Fruit fly (Drosophila melanogaster) whole organism, adult: ENCODE results near the gene CG7402.
A peak's percentile ranks its signal among the peaks of the same experiment; 100 is the strongest.

Experiments used
- CG11617 ChIP-seq: fragments of 200-800 bp; sonication (Bioruptor generic); optimal IDR thresholded peaks from 2 replicates; lab custom pipeline; 2017; ENCODE audit warnings: mild to moderate bottlenecking, missing biosample characterization, missing genetic modification reagents, missing genetic modification characterization
- CG12768 ChIP-seq: fragments of 200-800 bp; sonication (Bioruptor generic); optimal IDR thresholded peaks from 2 replicates; lab custom pipeline; 2017; ENCODE audit warnings: missing biosample characterization, missing genetic modification characterization, mild to moderate bottlenecking, moderate library complexity, missing genetic modification reagents
- CG14711 ChIP-seq: fragments of 200-800 bp; sonication (Bioruptor generic); optimal IDR thresholded peaks from 2 replicates; lab custom pipeline; 2018; ENCODE audit warnings: missing biosample characterization, mild to moderate bottlenecking, missing genetic modification characterization, moderate library complexity
- CG1620 ChIP-seq: fragments of 200-800 bp; sonication (Bioruptor generic); optimal IDR thresholded peaks from 2 replicates; lab custom pipeline; 2016; ENCODE audit warnings: missing biosample characterization, missing genetic modification characterization
- CG33017 ChIP-seq: fragments of 200-800 bp; sonication (Bioruptor generic); optimal IDR thresholded peaks from 2 replicates; lab custom pipeline; 2018; ENCODE audit warnings: missing biosample characterization, mild to moderate bottlenecking, missing genetic modification characterization, moderate library complexity
- CG5204 ChIP-seq: fragments of 200-800 bp; sonication (Bioruptor generic); optimal IDR thresholded peaks from 2 replicates; lab custom pipeline; 2016; ENCODE audit warnings: missing biosample characterization, missing genetic modification characterization
- CG7045 ChIP-seq: fragments of 200-800 bp; sonication (Bioruptor generic); optimal IDR thresholded peaks from 2 replicates; lab custom pipeline; 2017; ENCODE audit warnings: missing biosample characterization, mild to moderate bottlenecking, missing genetic modification characterization
- CG7101 ChIP-seq: fragments of 200-800 bp; sonication (Bioruptor generic); optimal IDR thresholded peaks from 2 replicates; lab custom pipeline; 2018; ENCODE audit warnings: missing biosample characterization, mild to moderate bottlenecking, missing genetic modification characterization, moderate library complexity
- Clk ChIP-seq: fragments of 200-800 bp; sonication (Bioruptor generic); optimal IDR thresholded peaks from 2 replicates; lab custom pipeline; 2017; ENCODE audit warnings: missing biosample characterization, missing genetic modification characterization
- Crg-1 ChIP-seq: fragments of 200-800 bp; sonication (Bioruptor generic); optimal IDR thresholded peaks from 2 replicates; lab custom pipeline; 2016; ENCODE audit warnings: missing biosample characterization, missing genetic modification characterization
- Hr96 ChIP-seq: fragments of 200-800 bp; sonication (Bioruptor generic); optimal IDR thresholded peaks from 2 replicates; lab custom pipeline; 2016; ENCODE audit warnings: missing biosample characterization, missing genetic modification characterization
- Mnt ChIP-seq: fragments of 200-800 bp; sonication (Bioruptor generic); optimal IDR thresholded peaks from 2 replicates; lab custom pipeline; 2016; ENCODE audit warnings: missing biosample characterization, mild to moderate bottlenecking, missing genetic modification characterization
- bab1 ChIP-seq: fragments of 200-800 bp; sonication (Bioruptor generic); optimal IDR thresholded peaks from 3 replicates; lab custom pipeline; 2019; ENCODE audit warnings: missing biosample characterization, mild to moderate bottlenecking, missing genetic modification characterization, moderate library complexity
- cic ChIP-seq: fragments of 200-800 bp; sonication (Bioruptor generic); optimal IDR thresholded peaks from 2 replicates; lab custom pipeline; 2017; ENCODE audit warnings: missing biosample characterization, mild to moderate bottlenecking, missing genetic modification characterization, moderate library complexity
- cnc ChIP-seq, 2 experiments: fragments of >200 bp; optimal IDR thresholded peaks; 2 replicates each; lab custom pipeline; 2017
- kay ChIP-seq: fragments of 200-800 bp; sonication (Bioruptor generic); peaks from one replicate; lab custom pipeline; 2016; ENCODE audit warnings: missing biosample characterization, missing genetic modification characterization, borderline replicate concordance
- ovo ChIP-seq: fragments of 200-800 bp; sonication (Bioruptor generic); optimal IDR thresholded peaks from 2 replicates; lab custom pipeline; 2016; ENCODE audit warnings: missing biosample characterization, missing genetic modification characterization
- pad ChIP-seq: fragments of 200-800 bp; sonication (Bioruptor generic); optimal IDR thresholded peaks from 3 replicates; lab custom pipeline; 2017; ENCODE audit warnings: missing biosample characterization, missing genetic modification characterization, mild to moderate bottlenecking, moderate library complexity, missing genetic modification reagents
- tj ChIP-seq: fragments of 200-800 bp; sonication (Bioruptor generic); optimal IDR thresholded peaks from 3 replicates; lab custom pipeline; 2017; ENCODE audit warnings: missing biosample characterization, mild to moderate bottlenecking, missing genetic modification characterization, moderate library complexity
- toe ChIP-seq: fragments of 200-800 bp; sonication (Bioruptor generic); optimal IDR thresholded peaks from 2 replicates; lab custom pipeline; 2016; ENCODE audit warnings: missing biosample characterization, missing genetic modification characterization

CG7402 gene

DNA sequence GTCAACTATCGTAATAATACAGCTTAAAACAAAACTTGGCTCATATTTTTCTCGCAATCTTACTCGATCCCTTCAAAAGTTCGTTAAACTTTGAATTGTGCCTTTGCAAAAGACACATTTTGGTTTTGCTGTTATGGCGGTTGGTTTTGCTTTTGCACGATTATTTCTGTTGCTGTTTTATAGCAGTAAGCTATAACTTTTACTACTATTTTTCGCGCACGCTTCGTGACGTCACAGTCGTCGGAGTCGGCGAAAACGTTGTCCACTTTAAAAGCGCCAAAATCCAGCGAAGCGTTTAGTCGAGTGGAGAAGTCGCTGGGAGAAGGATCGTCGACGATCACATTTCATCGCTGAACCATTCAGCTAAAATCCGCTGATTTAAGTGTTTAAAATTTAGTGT is at the start of gene CG7402:
Gene CG7402, plus strand, starts transcription at position 313 of the 400 bp plus-strand sequence.
- TF ChIP-seq cic (GFP tag; lab: Kevin White, UChicago) (no peak), CG14711 (no peak), CG7101 (tag; lab: Kevin White, UChicago) (no peak), CG33017 (tag; lab: Kevin White, UChicago) (no peak), CG1620 (GFP tag; lab: Kevin White, UChicago) (no peak)

DNA sequence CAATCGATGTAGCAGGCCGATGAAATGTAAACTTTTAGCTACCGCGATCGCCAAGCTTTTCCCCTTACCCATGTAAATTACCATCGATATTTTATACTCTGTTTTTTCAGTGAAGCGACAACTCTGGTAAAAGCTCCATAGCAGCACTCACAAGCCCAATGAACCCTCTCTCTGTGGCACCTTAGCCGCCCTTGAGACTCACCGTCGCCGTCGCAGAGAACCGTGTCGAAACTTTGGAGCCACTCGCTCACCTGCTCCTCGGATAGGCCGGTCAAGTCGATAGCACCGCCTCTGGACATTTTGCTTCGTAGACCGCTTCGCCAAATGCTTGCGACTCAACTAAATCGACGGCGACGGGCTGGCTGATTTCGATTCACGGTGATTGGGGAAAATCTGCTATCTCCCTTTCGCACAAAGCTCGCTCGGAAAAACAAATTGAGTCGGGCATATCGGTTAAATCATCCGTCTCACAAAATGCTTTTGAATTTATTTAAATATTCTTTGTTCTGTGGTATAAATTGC is 46.4 kb upstream of the CG7402 start, which contains the start of gene CG5577:
Gene CG5577, minus strand, starts transcription at position 343 of the 522 bp plus-strand sequence.
- peak; percentile 52 for TF ChIP-seq tj (GFP tag; lab: Kevin White, UChicago)
- TF ChIP-seq CG11617 (GFP tag; lab: Kevin White, UChicago) = peak; percentile 58
- peak; percentile 31 for TF ChIP-seq Clk (GFP tag; lab: Kevin White, UChicago)
- TF ChIP-seq cic (GFP tag; lab: Kevin White, UChicago) = peak; percentile 78
- TF ChIP-seq CG33017 (tag; lab: Kevin White, UChicago) = peak; percentile 57
- peak; percentile 44 for TF ChIP-seq Mnt (GFP tag; lab: Kevin White, UChicago)
- peak; percentile 98 for TF ChIP-seq pad (GFP tag; lab: Kevin White, UChicago)
- peak; percentile 67 for TF ChIP-seq Hr96 (GFP tag; lab: Kevin White, UChicago)
- peak; percentile 64 for TF ChIP-seq toe
- TF ChIP-seq Crg-1 (GFP tag; lab: Kevin White, UChicago) = no peak
- no peak for TF ChIP-seq ovo (GFP tag; lab: Kevin White, UChicago)
- TF ChIP-seq CG14711 = peak; percentile 95
- TF ChIP-seq CG12768 (GFP tag; lab: Kevin White, UChicago) = peak; percentile 83
- TF ChIP-seq bab1 (GFP tag; lab: Kevin White, UChicago) = peak; percentile 69
- peak; percentile 24 for TF ChIP-seq CG7045 (GFP tag; lab: Kevin White, UChicago)
- no peak for TF ChIP-seq CG5204 (GFP tag; lab: Kevin White, UChicago)
- TF ChIP-seq CG7101 (tag; lab: Kevin White, UChicago) = peak; percentile 60
- TF ChIP-seq kay = no peak
- no peak for TF ChIP-seq CG1620 (GFP tag; lab: Kevin White, UChicago)
- peak in 1 of 2 experiments; percentile 75 for TF ChIP-seq cnc (optimal IDR thresholded peaks at IDR 0.05; lab: Kevin White, UChicago)

DNA sequence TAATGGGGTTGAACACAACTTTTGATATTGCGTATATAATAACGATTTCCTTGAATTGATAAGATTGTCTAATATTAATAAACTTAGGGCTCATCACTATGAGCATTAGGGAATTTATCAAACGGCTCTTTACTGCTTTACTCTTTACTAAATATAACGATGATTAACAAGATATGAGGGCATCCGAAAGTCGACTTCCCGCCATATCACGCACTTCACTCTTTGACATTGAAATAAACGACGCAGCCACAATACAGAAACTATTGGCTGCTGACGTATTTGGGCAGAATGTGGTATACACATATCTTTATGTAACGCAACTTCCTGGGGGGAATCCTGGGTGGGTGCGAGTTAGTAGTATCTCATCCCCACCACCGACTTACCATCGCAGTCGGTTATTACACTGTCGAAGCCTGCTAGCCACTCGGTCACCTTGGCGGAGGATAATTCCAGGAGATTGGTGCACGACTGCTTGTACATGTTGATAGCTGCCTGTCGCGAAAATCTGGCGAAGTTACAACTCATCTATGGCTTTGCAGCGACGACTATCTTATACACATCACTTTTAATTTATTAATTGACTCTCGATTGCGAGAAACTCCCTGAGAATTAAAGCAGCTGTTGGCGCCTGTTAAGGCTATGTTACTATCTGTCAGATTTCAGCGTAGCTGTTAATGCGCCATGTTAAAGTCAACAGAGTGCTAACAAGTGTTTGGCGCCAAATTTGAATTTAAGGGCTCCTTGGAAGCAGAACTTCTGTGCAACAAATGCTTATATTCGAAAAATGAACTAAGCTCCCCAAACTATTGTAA is 44.4 kb upstream of the CG7402 start, which contains the start of gene CG5567:
Gene CG5567, minus strand, starts transcription at position 653 of the 812 bp plus-strand sequence.
- TF ChIP-seq CG12768 (GFP tag; lab: Kevin White, UChicago) (peak; percentile 10), cnc (optimal IDR thresholded peaks at IDR 0.05; lab: Kevin White, UChicago) (no peak)

DNA sequence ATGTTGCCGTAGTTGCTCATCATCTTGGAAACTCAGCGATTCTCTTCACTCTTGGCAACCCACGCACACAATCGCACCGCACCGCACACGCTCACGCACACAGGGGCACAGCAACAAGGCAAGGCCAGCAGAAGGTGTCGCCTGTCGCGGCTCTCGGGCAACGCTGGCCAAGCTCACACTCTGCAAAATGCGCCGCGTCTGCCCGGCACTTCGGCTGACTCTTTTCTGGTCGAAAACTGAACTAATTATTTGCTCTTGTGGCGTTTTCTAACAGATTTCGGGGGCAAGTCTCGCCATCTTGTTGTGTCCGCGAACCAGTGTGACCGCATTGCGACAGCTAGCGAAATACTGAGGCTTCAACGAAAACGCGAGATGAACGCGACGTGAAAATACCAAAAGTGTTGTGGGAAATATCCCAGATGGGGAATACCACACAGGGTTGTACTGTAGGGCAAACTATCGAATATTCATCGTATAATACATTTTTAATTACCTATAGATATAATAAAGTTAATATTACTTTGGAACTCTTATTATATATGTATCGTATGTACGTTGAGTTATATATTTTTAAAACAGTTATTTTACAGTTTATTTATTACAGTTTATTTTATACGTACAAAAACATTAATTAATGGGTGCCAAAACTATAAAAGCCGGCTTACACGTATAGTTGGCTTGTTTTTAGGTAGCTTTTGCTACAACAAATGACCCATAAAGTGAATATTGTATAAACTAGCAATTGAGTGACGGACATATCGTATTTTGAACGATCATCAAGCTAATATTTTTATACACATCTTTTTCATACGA is 41.1 kb upstream of the CG7402 start, which contains the start of the genes MED19 and CG7430:
Gene MED19, minus strand, starts transcription at position 333 of the 813 bp plus-strand sequence.
Gene CG7430, plus strand, starts transcription at position 748 of the 813 bp plus-strand sequence.
- TF ChIP-seq bab1 (GFP tag; lab: Kevin White, UChicago) (peak; percentile 78), tj (GFP tag; lab: Kevin White, UChicago) (peak; percentile 31), ovo (GFP tag; lab: Kevin White, UChicago) (no peak), CG33017 (tag; lab: Kevin White, UChicago) (peak; percentile 26), Crg-1 (GFP tag; lab: Kevin White, UChicago) (no peak), pad (GFP tag; lab: Kevin White, UChicago) (peak; percentile 8), CG5204 (GFP tag; lab: Kevin White, UChicago) (no peak), Mnt (GFP tag; lab: Kevin White, UChicago) (peak; percentile 58), cic (GFP tag; lab: Kevin White, UChicago) (peak; percentile 50), kay (no peak), toe (no peak), Clk (GFP tag; lab: Kevin White, UChicago) (no peak), cnc (optimal IDR thresholded peaks at IDR 0.05; lab: Kevin White, UChicago) (no peak), CG7101 (tag; lab: Kevin White, UChicago) (peak; percentile 41), CG14711 (peak; percentile 38), CG12768 (GFP tag; lab: Kevin White, UChicago) (no peak)

DNA sequence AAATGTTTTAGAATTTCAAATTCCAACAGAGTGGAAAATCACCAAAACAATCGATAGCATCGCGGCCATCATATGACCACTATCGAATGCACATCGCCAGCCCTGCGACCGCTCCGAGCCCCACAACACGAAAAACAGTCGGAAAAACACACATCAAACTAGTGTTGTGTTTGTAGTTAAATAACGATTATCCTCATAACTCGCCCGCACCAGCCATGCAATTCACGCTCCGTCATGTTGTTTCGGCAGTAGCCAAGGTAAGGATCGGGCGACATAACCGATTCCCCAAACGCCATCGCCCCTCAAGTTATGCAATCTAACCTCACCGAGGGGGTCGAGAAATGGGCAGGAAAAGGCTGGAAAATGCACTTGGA is 40.5 kb upstream of the CG7402 start:
- TF ChIP-seq Hr96 (GFP tag; lab: Kevin White, UChicago) (peak; percentile 57), bab1 (GFP tag; lab: Kevin White, UChicago) (peak; percentile 27), CG12768 (GFP tag; lab: Kevin White, UChicago) (no peak), tj (GFP tag; lab: Kevin White, UChicago) (no peak), toe (peak; percentile 55), pad (GFP tag; lab: Kevin White, UChicago) (no peak), cic (GFP tag; lab: Kevin White, UChicago) (no peak), CG11617 (GFP tag; lab: Kevin White, UChicago) (peak; percentile 13), CG14711 (no peak), Mnt (GFP tag; lab: Kevin White, UChicago) (peak; percentile 2), CG7045 (GFP tag; lab: Kevin White, UChicago) (peak; percentile 20)
